Worm (Caenorhabditis elegans) whole organism, L3 larva: ENCODE results near the gene gly-3.

ENCODE experiments used
- R02D3.7 ChIP-seq: fragments of 150-350 bp; optimal IDR thresholded peaks from 2 replicates; lab custom pipeline; 2014; ENCODE audit warnings: missing biosample characterization, missing genetic modification characterization
- ZK546.5 ChIP-seq: sonication (generic microtip); optimal IDR thresholded peaks from 2 replicates; lab custom pipeline; 2017; ENCODE audit warnings: missing biosample characterization, missing genetic modification characterization
- aly-2 ChIP-seq: fragments of 150-350 bp; optimal IDR thresholded peaks from 2 replicates; lab custom pipeline; 2014; ENCODE audit warnings: missing biosample characterization, missing genetic modification characterization
- ceh-28 ChIP-seq: fragments of 150-350 bp; optimal IDR thresholded peaks from 2 replicates; lab custom pipeline; 2014; ENCODE audit warnings: missing biosample characterization, missing genetic modification reagents, missing genetic modification characterization
- ceh-9 ChIP-seq: sonication (generic microtip); optimal IDR thresholded peaks from 2 replicates; lab custom pipeline; 2018; ENCODE audit warnings: missing biosample characterization, missing genetic modification characterization
- daf-12 ChIP-seq: fragments of 150-350 bp; optimal IDR thresholded peaks from 2 replicates; lab custom pipeline; 2014; ENCODE audit warnings: missing biosample characterization, missing genetic modification reagents, missing genetic modification characterization
- egl-27 ChIP-seq: sonication (generic microtip); optimal IDR thresholded peaks from 4 replicates; lab custom pipeline; 2017; ENCODE audit warnings: missing biosample characterization, missing genetic modification reagents, missing genetic modification characterization
- elt-1 ChIP-seq: fragments of 150-350 bp; optimal IDR thresholded peaks from 2 replicates; lab custom pipeline; 2014; ENCODE audit warnings: missing biosample characterization, missing genetic modification characterization
- elt-2 ChIP-seq: sonication (generic microtip); optimal IDR thresholded peaks from 2 replicates; lab custom pipeline; 2016; ENCODE audit warnings: missing genetic modification reagents, mild to moderate bottlenecking, missing genetic modification characterization, missing compliant biosample characterization
- eor-1 ChIP-seq, 2 experiments: fragments of 150-350 bp; optimal IDR thresholded peaks; 2 replicates each; lab custom pipeline; 2014 to 2018; ENCODE audit warnings: missing biosample characterization in 2 of 2, missing genetic modification characterization in 2 of 2
- fkh-10 ChIP-seq: sonication (generic microtip); optimal IDR thresholded peaks from 2 replicates; lab custom pipeline; 2017; ENCODE audit warnings: missing biosample characterization, missing genetic modification reagents, missing genetic modification characterization
- jun-1 ChIP-seq: fragments of 150-350 bp; optimal IDR thresholded peaks from 2 replicates; lab custom pipeline; 2014; ENCODE audit warnings: missing biosample characterization, missing genetic modification reagents, missing genetic modification characterization
- lin-15B ChIP-seq: fragments of 150-350 bp; optimal IDR thresholded peaks from 2 replicates; lab custom pipeline; 2014; ENCODE audit warnings: missing biosample characterization, missing genetic modification characterization
- lin-39 ChIP-seq: fragments of 150-350 bp; optimal IDR thresholded peaks from 2 replicates; lab custom pipeline; 2018; ENCODE audit warnings: missing biosample characterization, missing genetic modification reagents, missing genetic modification characterization
- mdl-1 ChIP-seq: fragments of 150-350 bp; optimal IDR thresholded peaks from 2 replicates; lab custom pipeline; 2014; ENCODE audit warnings: missing biosample characterization, missing genetic modification characterization
- mml-1 ChIP-seq: fragments of 150-350 bp; sonication (generic microtip); optimal IDR thresholded peaks from 3 replicates; lab custom pipeline; 2014; ENCODE audit warnings: missing biosample characterization, missing genetic modification characterization
- nfya-1 ChIP-seq: sonication (generic microtip); optimal IDR thresholded peaks from 2 replicates; lab custom pipeline; 2017; ENCODE audit warnings: missing genetic modification characterization, mild to moderate bottlenecking, missing compliant biosample characterization, antibody characterized with exemption, moderate library complexity; ENCODE audit not compliant: insufficient read depth
- nhr-12 ChIP-seq: fragments of 150-350 bp; optimal IDR thresholded peaks from 2 replicates; lab custom pipeline; 2014; ENCODE audit warnings: missing biosample characterization, missing genetic modification characterization
- nhr-23 ChIP-seq: fragments of 150-350 bp; optimal IDR thresholded peaks from 2 replicates; lab custom pipeline; 2014; ENCODE audit warnings: missing biosample characterization, missing genetic modification reagents, missing genetic modification characterization
- nhr-237 ChIP-seq: fragments of 150-350 bp; optimal IDR thresholded peaks from 2 replicates; lab custom pipeline; 2014; ENCODE audit warnings: missing biosample characterization, missing genetic modification characterization
- nhr-25 ChIP-seq: sonication (generic microtip); optimal IDR thresholded peaks from 2 replicates; lab custom pipeline; 2017; ENCODE audit warnings: missing biosample characterization, missing genetic modification characterization
- nhr-28 ChIP-seq: fragments of 150-350 bp; optimal IDR thresholded peaks from 2 replicates; lab custom pipeline; 2014; ENCODE audit warnings: missing biosample characterization, missing genetic modification characterization
- nhr-67 ChIP-seq: fragments of 150-350 bp; optimal IDR thresholded peaks from 2 replicates; lab custom pipeline; 2014; ENCODE audit warnings: missing biosample characterization, missing genetic modification characterization
- nhr-76 ChIP-seq: fragments of 150-350 bp; sonication (generic microtip); optimal IDR thresholded peaks from 5 replicates; lab custom pipeline; 2014; ENCODE audit warnings: missing biosample characterization, missing genetic modification characterization
- nhr-77 ChIP-seq: fragments of 150-350 bp; optimal IDR thresholded peaks from 2 replicates; lab custom pipeline; 2014; ENCODE audit warnings: missing biosample characterization, missing genetic modification characterization
- pha-4 ChIP-seq: fragments of 150-350 bp; optimal IDR thresholded peaks from 2 replicates; lab custom pipeline; 2014; ENCODE audit warnings: missing biosample characterization, missing genetic modification reagents, missing genetic modification characterization
- sea-2 ChIP-seq: fragments of 150-350 bp; sonication (generic microtip); optimal IDR thresholded peaks from 4 replicates; lab custom pipeline; 2014; ENCODE audit warnings: missing biosample characterization, missing genetic modification reagents, missing genetic modification characterization
- skn-1 ChIP-seq: fragments of 150-350 bp; optimal IDR thresholded peaks from 2 replicates; lab custom pipeline; 2014; ENCODE audit warnings: missing biosample characterization, missing genetic modification characterization
- snpc-4 ChIP-seq: fragments of 150-350 bp; optimal IDR thresholded peaks from 2 replicates; lab custom pipeline; 2014; ENCODE audit warnings: missing biosample characterization, missing genetic modification characterization
- unc-39 ChIP-seq: sonication (generic microtip); optimal IDR thresholded peaks from 4 replicates; lab custom pipeline; 2017; ENCODE audit warnings: missing biosample characterization, missing genetic modification characterization
- unc-62 ChIP-seq: fragments of 150-350 bp; sonication (generic microtip); optimal IDR thresholded peaks from 4 replicates; lab custom pipeline; 2014; ENCODE audit warnings: missing biosample characterization, missing genetic modification reagents, missing genetic modification characterization
- ztf-11 ChIP-seq: fragments of 150-350 bp; optimal IDR thresholded peaks from 2 replicates; lab custom pipeline; 2014; ENCODE audit warnings: missing biosample characterization, missing genetic modification characterization
- ztf-4 ChIP-seq: fragments of 150-350 bp; optimal IDR thresholded peaks from 2 replicates; lab custom pipeline; 2014; ENCODE audit warnings: missing biosample characterization, missing genetic modification characterization

Gene gly-3

ce11 chrIII:7933235-7933634 lies 15.7 kb upstream of the gly-3 start, which contains the start of gene ran-2:
Gene ran-2, plus strand, starts transcription at chrIII:7933535.
- TF ChIP-seq ceh-9 (tag; lab: Kevin White, UChicago) (no peak), elt-2 (peak; percentile 39)

- peak; percentile 13 for TF ChIP-seq nhr-23 (tag; lab: Kevin White, UChicago)
- TF ChIP-seq R02D3.7, result no peak
- TF ChIP-seq nhr-25 (tag; lab: Kevin White, UChicago), result peak; percentile 8
- no peak for TF ChIP-seq lin-39 (tag; lab: Kevin White, UChicago)
- TF ChIP-seq lin-15B (tag; lab: Kevin White, UChicago), result peak; percentile 61
- peak; percentile 19 for TF ChIP-seq elt-2
- TF ChIP-seq snpc-4 (tag; lab: Kevin White, UChicago), result peak; percentile 10
- peak; percentile 71 for TF ChIP-seq pha-4
- TF ChIP-seq nhr-77 (tag; lab: Kevin White, UChicago), result no peak
- no peak for TF ChIP-seq eor-1 (tag; optimal IDR thresholded peaks at IDR 0.05; lab: Kevin White, UChicago)
These were observed 11.1 kb upstream of the gly-3 start, which contains the start of the genes C29E4.13 and npp-15 for ce11 chrIII:7928549-7929129. Gene C29E4.13, minus strand, starts transcription at chrIII:7928717. Gene npp-15, plus strand, starts transcription at chrIII:7929043.

ce11 chrIII:7925968-7926367 lies 8.4 kb upstream of the gly-3 start:
- no peak for TF ChIP-seq daf-12 (tag; lab: Kevin White, UChicago)
- TF ChIP-seq snpc-4 (tag; lab: Kevin White, UChicago), result peak; percentile 3
- TF ChIP-seq pha-4, result peak; percentile 48
- TF ChIP-seq ztf-4 (tag; lab: Kevin White, UChicago), result no peak

ce11 chrIII:7924821-7925220 lies 7.3 kb upstream of the gly-3 start, which contains the start of gene tag-250:
Gene tag-250, minus strand, starts transcription at chrIII:7924921.
- no peak for TF ChIP-seq nhr-76 (tag; lab: Kevin White, UChicago)

ce11 chrIII:7922207-7922606 lies 4.6 kb upstream of the gly-3 start, which contains the start of gene C29E4.17:
Gene C29E4.17, plus strand, starts transcription at chrIII:7922507.
- TF ChIP-seq nhr-237 (tag; lab: Kevin White, UChicago) (no peak), mdl-1 (tag; lab: Kevin White, UChicago) (no peak), nhr-67 (tag; lab: Kevin White, UChicago) (no peak), unc-62 (GFP tag; lab: Kevin White, UChicago) (no peak), mml-1 (tag; lab: Kevin White, UChicago) (no peak), fkh-10 (GFP tag; lab: Kevin White, UChicago) (no peak), jun-1 (tag; lab: Kevin White, UChicago) (no peak), daf-12 (tag; lab: Kevin White, UChicago) (no peak), sea-2 (GFP tag; lab: Kevin White, UChicago) (no peak), nhr-28 (no peak), nfya-1 (tag; lab: Kevin White, UChicago) (no peak), skn-1 (tag; lab: Kevin White, UChicago) (no peak)

ce11 chrIII:7919823-7920222 lies 2.3 kb upstream of the gly-3 start, which contains the start of gene C29E4.14:
Gene C29E4.14, plus strand, starts transcription at chrIII:7920123.
- TF ChIP-seq egl-27 (tag; lab: Kevin White, UChicago) (no peak), ztf-11 (no peak), nhr-23 (tag; lab: Kevin White, UChicago) (no peak), mdl-1 (tag; lab: Kevin White, UChicago) (no peak), ZK546.5 (tag; lab: Kevin White, UChicago) (no peak), sea-2 (GFP tag; lab: Kevin White, UChicago) (no peak), aly-2 (no peak), lin-39 (tag; lab: Kevin White, UChicago) (no peak), ceh-28 (tag; lab: Kevin White, UChicago) (no peak), lin-15B (tag; lab: Kevin White, UChicago) (no peak), mml-1 (tag; lab: Kevin White, UChicago) (no peak), elt-1 (tag; lab: Kevin White, UChicago) (no peak), nhr-12 (tag; lab: Kevin White, UChicago) (no peak), daf-12 (tag; lab: Kevin White, UChicago) (no peak), nfya-1 (tag; lab: Kevin White, UChicago) (no peak), ceh-9 (tag; lab: Kevin White, UChicago) (no peak), eor-1 (tag; optimal IDR thresholded peaks at IDR 0.05; lab: Kevin White, UChicago) (no peak), nhr-67 (tag; lab: Kevin White, UChicago) (no peak), unc-39 (tag; lab: Kevin White, UChicago) (no peak)
